Worm (Caenorhabditis elegans): Measurements from ENCODE around the gene clec-143.

DNA sequence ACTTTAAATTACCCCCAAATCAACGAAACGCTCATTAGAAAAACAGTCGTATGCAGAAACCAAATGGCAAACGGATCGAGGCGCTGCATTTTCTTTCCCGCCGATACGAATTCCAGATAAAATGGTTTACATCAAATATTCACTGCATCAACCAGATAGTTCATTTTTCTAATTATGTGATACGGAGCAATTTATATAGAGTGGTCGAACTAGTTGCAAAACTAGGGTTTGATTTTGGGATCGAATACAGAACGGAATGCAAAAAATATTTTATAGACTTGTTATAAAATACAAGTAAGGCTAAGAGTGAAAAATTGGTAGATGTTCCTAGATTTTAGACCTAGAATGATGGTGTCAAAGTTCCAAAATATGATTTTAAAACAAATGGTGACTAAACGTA, 49.8 kb upstream of the clec-143 start:
- TF ChIP-seq lsy-2 (tag; optimal IDR thresholded peaks at IDR 0.05) (no peak), Y5F2A.4 (GFP tag; optimal IDR thresholded peaks at IDR 0.05) (no peak)
